Worm (Caenorhabditis elegans): Measurements from ENCODE around the gene lec-9.
A peak's percentile ranks its signal among the peaks of the same experiment; 100 is the strongest.

lec-9 gene

ce11 chrX:17610406-17610981 is 10.2 kb downstream of the lec-9 start (continued):
- TF ChIP-seq F37D6.2 (tag; optimal IDR thresholded peaks at IDR 0.05) (peak; percentile 3), rbr-2 (tag; optimal IDR thresholded peaks at IDR 0.05) (peak; percentile 77), hif-1 (tag; optimal IDR thresholded peaks at IDR 0.05) (peak in 1 of 2 experiments; percentile 47), nhr-48 (tag; optimal IDR thresholded peaks at IDR 0.05) (peak; percentile 24), pqm-1 (tag; optimal IDR thresholded peaks at IDR 0.05) (peak; percentile 4), Y105C5A.15 (GFP tag; IDR thresholded peaks at IDR 0.05) (no peak), unc-39 (tag; optimal IDR thresholded peaks at IDR 0.05) (no peak), php-3 (GFP tag; IDR thresholded peaks at IDR 0.05) (no peak), lin-13 (GFP tag; optimal IDR thresholded peaks at IDR 0.05) (peak; percentile 28), fkh-10 (GFP tag; optimal IDR thresholded peaks at IDR 0.05) (peak; percentile 37), arid-1 (GFP tag; conservative IDR thresholded peaks at IDR 0.05) (no peak)

DNA sequence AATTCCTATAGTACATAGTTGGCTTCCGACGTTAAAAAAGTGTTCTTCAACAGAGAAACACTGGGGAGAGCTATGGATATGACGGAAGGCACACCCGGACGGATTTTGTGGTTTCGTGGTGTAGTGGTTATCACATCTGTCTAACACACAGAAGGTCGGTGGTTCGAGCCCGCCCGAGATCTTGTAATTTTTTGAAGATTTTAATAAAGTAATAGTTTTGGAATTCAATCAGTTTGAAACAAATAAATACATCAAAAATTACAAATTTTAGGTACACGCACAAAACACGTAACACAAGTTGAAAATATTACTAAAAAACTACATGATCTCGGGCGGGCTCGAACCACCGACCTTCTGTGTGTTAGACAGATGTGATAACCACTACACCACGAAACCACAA is 10.9 kb downstream of the lec-9 start:
- 0 out of 2 replicates have a peak, but pooled peaks have one; percentile 8 for TF ChIP-seq arid-1 (GFP tag; conservative IDR thresholded peaks at IDR 0.05)
- TF ChIP-seq nhr-25 (tag; optimal IDR thresholded peaks at IDR 0.05; ENCODE audit: borderline replicate concordance, insufficient read depth): no peak
- no peak for TF ChIP-seq T20F7.1 (GFP tag; optimal IDR thresholded peaks at IDR 0.05)
- no peak for TF ChIP-seq zfp-2 (tag; optimal IDR thresholded peaks at IDR 0.05)
- peak; percentile 5 for TF ChIP-seq hlh-30 (tag; optimal IDR thresholded peaks at IDR 0.05; ENCODE audit: insufficient read depth)
- TF ChIP-seq ZK337.2 (GFP tag; IDR thresholded peaks at IDR 0.05): no peak
- 0 out of 2 replicates have a peak, but pooled peaks have one; percentile 26 for TF ChIP-seq ceh-20 (GFP tag; IDR thresholded peaks at IDR 0.05)
- TF ChIP-seq Y48G9A.11 (GFP tag; IDR thresholded peaks at IDR 0.05): peak; percentile 72; the same call in 1 of the 2 replicates
- peak; percentile 73; the same call in 1 of the 2 replicates for TF ChIP-seq mdt-29 (GFP tag; IDR thresholded peaks at IDR 0.05)
- peak; percentile 71; the same call in 1 of the 2 replicates for TF ChIP-seq F26F4.8 (GFP tag; conservative IDR thresholded peaks at IDR 0.05)
- peak; percentile 1 for TF ChIP-seq mep-1 (tag; optimal IDR thresholded peaks at IDR 0.05)
- no peak for TF ChIP-seq unc-39 (tag; optimal IDR thresholded peaks at IDR 0.05)
- 0 out of 2 replicates have a peak, but pooled peaks have one; percentile 11 for TF ChIP-seq zfp-3 (GFP tag; conservative IDR thresholded peaks at IDR 0.05)
- TF ChIP-seq php-3 (GFP tag; IDR thresholded peaks at IDR 0.05): 0 out of 2 replicates have a peak, but pooled peaks have one; percentile 29
- 0 out of 2 replicates have a peak, but pooled peaks have one; percentile 16 for TF ChIP-seq dmd-9 (GFP tag; IDR thresholded peaks at IDR 0.05)
- 0 out of 4 replicates have a peak, but pooled peaks of 1 of the 2 experiments have one; percentile 58 for TF ChIP-seq madf-5 (GFP tag; IDR thresholded peaks at IDR 0.05)
- 0 out of 2 replicates have a peak, but pooled peaks have one; percentile 28 for TF ChIP-seq Y75B8A.6 (GFP tag; IDR thresholded peaks at IDR 0.05)
- 0 out of 2 replicates have a peak, but pooled peaks have one; percentile 54 for TF ChIP-seq tra-1 (GFP tag; IDR thresholded peaks at IDR 0.05)
- TF ChIP-seq mxl-2 (GFP tag; conservative IDR thresholded peaks at IDR 0.05): no peak
- peak; percentile 63 for TF ChIP-seq vab-7 (GFP tag; IDR thresholded peaks at IDR 0.05)
- peak; percentile 56; the same call in 1 of the 2 replicates for TF ChIP-seq madf-9 (GFP tag; conservative IDR thresholded peaks at IDR 0.05)
- TF ChIP-seq pha-4 (GFP tag; IDR thresholded peaks at IDR 0.05): peak; percentile 72; the same call in 1 of the 2 replicates
- no peak for TF ChIP-seq pha-4 (tag; optimal IDR thresholded peaks at IDR 0.05)
- peak; percentile 43 for TF ChIP-seq dmd-6 (GFP tag; IDR thresholded peaks at IDR 0.05)
- 0 out of 2 replicates have a peak, but pooled peaks have one; percentile 44 for TF ChIP-seq daf-19 (GFP tag; conservative IDR thresholded peaks at IDR 0.05)
- peak; percentile 44 for TF ChIP-seq lin-13 (GFP tag; optimal IDR thresholded peaks at IDR 0.05)
- peak; percentile 78 for TF ChIP-seq egl-43 (GFP tag; IDR thresholded peaks at IDR 0.05)
- TF ChIP-seq nhr-76 (tag; optimal IDR thresholded peaks at IDR 0.05): no peak
- no peak for TF ChIP-seq spr-3 (GFP tag; optimal IDR thresholded peaks at IDR 0.05)
- peak; percentile 33 for TF ChIP-seq dve-1 (tag; optimal IDR thresholded peaks at IDR 0.05; ENCODE audit: insufficient read depth)
- TF ChIP-seq nhr-28 (tag; optimal IDR thresholded peaks at IDR 0.05): no peak
- TF ChIP-seq lsy-2 (tag; optimal IDR thresholded peaks at IDR 0.05): no peak
- TF ChIP-seq daf-16 (GFP tag; optimal IDR thresholded peaks at IDR 0.05): peak in 1 of 2 experiments; percentile 6
- TF ChIP-seq daf-16 (tag; optimal IDR thresholded peaks at IDR 0.05): peak; percentile 27
- peak; percentile 64; the same call in 1 of the 2 replicates for TF ChIP-seq F44E2.7 (GFP tag; IDR thresholded peaks at IDR 0.05)
- TF ChIP-seq saeg-2 (GFP tag; IDR thresholded peaks at IDR 0.05): 0 out of 2 replicates have a peak, but pooled peaks have one; percentile 20
- TF ChIP-seq hmg-1.1 (GFP tag; IDR thresholded peaks at IDR 0.05): peak; percentile 73; the same call in 1 of the 2 replicates
- TF ChIP-seq ztf-11 (tag; optimal IDR thresholded peaks at IDR 0.05): no peak
- peak; percentile 78 for TF ChIP-seq lim-7 (GFP tag; IDR thresholded peaks at IDR 0.05)
